Worm (Caenorhabditis elegans) whole organism, late embryonic: ENCODE measurements around the gene lir-2.

Experiments used
- K02D7.2 ChIP-seq: sonication (generic microtip); optimal IDR thresholded peaks from 2 replicates; lab custom pipeline; 2017; ENCODE audit warnings: mild to moderate bottlenecking, missing genetic modification characterization, missing compliant biosample characterization
- K09A11.1 ChIP-seq: sonication (generic microtip); optimal IDR thresholded peaks from 2 replicates; lab custom pipeline; 2017; ENCODE audit warnings: antibody characterized with exemption, mild to moderate bottlenecking, missing genetic modification characterization, missing compliant biosample characterization; ENCODE audit not compliant: insufficient read depth
- pha-4 ChIP-seq: fragments of 150-350 bp; optimal IDR thresholded peaks from 2 replicates; lab custom pipeline; 2018; ENCODE audit warnings: missing biosample characterization, missing genetic modification reagents, missing genetic modification characterization
- sox-2 ChIP-seq: fragments of 200-800 bp; sonication (Bioruptor generic); IDR thresholded peaks from 2 replicates; pipeline ENCODE4 v1.3.6; 2022; ENCODE audit warnings: missing genetic modification reagents, missing genetic modification characterization, missing compliant biosample characterization

DNA sequence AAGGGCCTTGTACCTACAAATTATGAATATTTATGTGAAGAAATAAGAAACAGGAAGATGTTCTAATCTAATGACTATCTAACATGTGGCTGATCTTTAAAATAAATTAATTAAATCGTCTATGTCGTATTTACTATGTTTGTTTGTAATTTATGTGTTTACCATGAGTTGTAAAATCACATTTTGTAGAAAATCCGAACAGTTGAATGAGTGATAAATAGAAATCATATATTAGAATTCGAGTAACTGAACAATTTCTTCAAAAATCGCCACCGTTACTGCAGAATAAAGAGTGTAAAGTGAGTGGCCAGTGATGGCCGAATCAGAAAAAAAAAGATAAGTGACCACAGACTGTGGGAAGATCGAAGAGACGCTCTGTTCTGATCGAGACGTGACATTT is 37.0 kb upstream of the lir-2 start:
- TF ChIP-seq K02D7.2 (tag; lab: Kevin White, UChicago) = no peak
- no peak for TF ChIP-seq pha-4 (tag; lab: Kevin White, UChicago)
- no peak for TF ChIP-seq sox-2 (GFP tag; lab: Robert Waterston, UW)
- TF ChIP-seq K09A11.1 (tag; lab: Kevin White, UChicago) = no peak
